Worm (Caenorhabditis elegans) whole organism, young adult: Measurements from ENCODE around the gene R52.5.

Experiments
- K12H6.12 ChIP-seq: fragments of 200-800 bp; sonication (Bioruptor generic); optimal IDR thresholded peaks from 2 replicates; lab custom pipeline; 2018; ENCODE audit warnings: mild to moderate bottlenecking, missing genetic modification characterization, missing compliant biosample characterization
- ama-1 ChIP-seq, 3 experiments: fragments of 150-350 bp in 1 of 3; sonication (generic microtip) in 2 of 3; optimal IDR thresholded peaks; 2 replicates each; lab custom pipeline; 2014 to 2018; ENCODE audit warnings: missing biosample characterization in 2 of 3, missing genetic modification characterization in 2 of 3, missing genetic modification reagents in 2 of 3
- athp-1 ChIP-seq: sonication (generic microtip); optimal IDR thresholded peaks from 2 replicates; lab custom pipeline; 2017; ENCODE audit warnings: mild to moderate bottlenecking, missing genetic modification characterization, missing compliant biosample characterization
- attf-5 ChIP-seq: fragments of 200-800 bp; sonication (Bioruptor generic); optimal IDR thresholded peaks from 2 replicates; lab custom pipeline; 2018; ENCODE audit warnings: mild to moderate bottlenecking, missing genetic modification characterization, missing compliant biosample characterization
- ceh-58 ChIP-seq: fragments of 200-800 bp; sonication (Bioruptor generic); IDR thresholded peaks from 2 replicates; pipeline ENCODE4 v1.3.6; 2022; ENCODE audit warnings: missing genetic modification characterization, missing compliant biosample characterization
- dpff-1 ChIP-seq: sonication (generic microtip); optimal IDR thresholded peaks from 2 replicates; lab custom pipeline; 2017; ENCODE audit warnings: mild to moderate bottlenecking, missing genetic modification characterization, missing compliant biosample characterization
- ets-4 ChIP-seq: fragments of 200-800 bp; sonication (Bioruptor generic); optimal IDR thresholded peaks from 2 replicates; lab custom pipeline; 2018; ENCODE audit warnings: mild to moderate bottlenecking, missing genetic modification characterization, missing compliant biosample characterization
- lsl-1 ChIP-seq: fragments of 200-800 bp; sonication (Bioruptor generic); optimal IDR thresholded peaks from 2 replicates; lab custom pipeline; 2018; ENCODE audit warnings: mild to moderate bottlenecking, missing genetic modification characterization, moderate library complexity, missing compliant biosample characterization
- pha-4 ChIP-seq: fragments of 150-350 bp; sonication (generic microtip); optimal IDR thresholded peaks from 2 replicates; lab custom pipeline; 2014; ENCODE audit warnings: missing biosample characterization, missing genetic modification reagents, missing genetic modification characterization
- snpc-4 ChIP-seq, 5 experiments: fragments of 150-350 bp in 1 of 5; sonication (generic microtip) in 4 of 5; optimal IDR thresholded peaks; 2 replicates each; lab custom pipeline; 2014 to 2018; ENCODE audit warnings: missing genetic modification characterization in 5 of 5, missing biosample characterization in 3 of 5, antibody characterized with exemption in 2 of 5, mild to moderate bottlenecking in 2 of 5, missing compliant biosample characterization in 2 of 5, missing genotype in 2 of 5, moderate library complexity in 2 of 5, missing genetic modification reagents in 1 of 5
- unc-62 ChIP-seq: fragments of 150-350 bp; optimal IDR thresholded peaks from 2 replicates; lab custom pipeline; 2014; ENCODE audit warnings: missing biosample characterization, missing genetic modification reagents, missing genetic modification characterization
- ztf-22 ChIP-seq: fragments of 200-800 bp; sonication (Bioruptor generic); optimal IDR thresholded peaks from 2 replicates; lab custom pipeline; 2018; ENCODE audit warnings: mild to moderate bottlenecking, missing genetic modification characterization, moderate library complexity, missing compliant biosample characterization

ce11 chrII:2145566-2145965 lies 35.7 kb upstream of the R52.5 start, which contains the start of gene C40A11.6:
- TF ChIP-seq pha-4 (tag; lab: Kevin White, UChicago) (no peak), athp-1 (tag; lab: Kevin White, UChicago) (no peak), ceh-58 (GFP tag; lab: Robert Waterston, UW) (no peak), K12H6.12 (no peak), snpc-4 (GFP tag; optimal IDR thresholded peaks at IDR 0.05; lab: Kevin White, UChicago) (no peak), snpc-4 (tag; optimal IDR thresholded peaks at IDR 0.05; lab: Kevin White, UChicago) (no peak), ama-1 (optimal IDR thresholded peaks at IDR 0.05; lab: Kevin White, UChicago) (no peak), ama-1 (GFP tag; optimal IDR thresholded peaks at IDR 0.05; lab: Kevin White, UChicago) (no peak), dpff-1 (no peak), lsl-1 (no peak), ztf-22 (GFP tag; lab: Kevin White, UChicago) (no peak), ets-4 (GFP tag; lab: Kevin White, UChicago) (no peak), unc-62 (GFP tag; lab: Kevin White, UChicago) (no peak), attf-5 (GFP tag; lab: Kevin White, UChicago) (no peak)
